Fruit fly (Drosophila melanogaster) whole organism, embryonic: ENCODE data around the gene Hrd3.

Experiments used
- CG10209 ChIP-seq: fragments of 200-800 bp; sonication (Bioruptor generic); optimal IDR thresholded peaks from 3 replicates; lab custom pipeline; 2017; ENCODE audit warnings: missing biosample characterization, mild to moderate bottlenecking, missing genetic modification characterization, missing genetic modification reagents
- CG10366 ChIP-seq: fragments of 200-800 bp; sonication (Bioruptor generic); IDR thresholded peaks from 2 replicates; pipeline ENCODE4 v1.3.6; 2022; ENCODE audit warnings: missing biosample characterization, missing genetic modification characterization
- CG11560 ChIP-seq: fragments of 200-800 bp; sonication (Bioruptor generic); IDR thresholded peaks from 3 replicates; pipeline ENCODE4 v1.3.6; 2022; ENCODE audit warnings: missing biosample characterization, missing genetic modification characterization
- CG11695 ChIP-seq: fragments of 200-800 bp; sonication (Bioruptor generic); IDR thresholded peaks from 3 replicates; pipeline ENCODE4 v1.3.6; 2022; ENCODE audit warnings: missing biosample characterization, missing genetic modification characterization
- CG12769 ChIP-seq: fragments of 200-800 bp; sonication (Bioruptor generic); optimal IDR thresholded peaks from 2 replicates; lab custom pipeline; 2019; ENCODE audit warnings: missing biosample characterization, mild to moderate bottlenecking, missing genetic modification characterization, moderate library complexity
- CG12942 ChIP-seq: fragments of 200-800 bp; sonication (Bioruptor generic); optimal IDR thresholded peaks from 3 replicates; lab custom pipeline; 2016; ENCODE audit warnings: missing biosample characterization, missing genetic modification characterization
- CG13287 ChIP-seq: fragments of 200-800 bp; sonication (Bioruptor generic); IDR thresholded peaks from 2 replicates; pipeline ENCODE4 v1.3.6; 2022; ENCODE audit warnings: missing biosample characterization, missing genetic modification characterization; ENCODE audit not compliant: partially characterized antibody
- CG13624 ChIP-seq: fragments of 200-800 bp; sonication (Bioruptor generic); optimal IDR thresholded peaks from 2 replicates; lab custom pipeline; 2016; ENCODE audit warnings: missing biosample characterization, missing genetic modification characterization
- CG14710 ChIP-seq: fragments of 200-800 bp; sonication (Bioruptor generic); optimal IDR thresholded peaks from 3 replicates; lab custom pipeline; 2019; ENCODE audit warnings: missing biosample characterization, mild to moderate bottlenecking, missing genetic modification characterization, moderate library complexity
- CG15479 ChIP-seq: fragments of 200-800 bp; sonication (Bioruptor generic); optimal IDR thresholded peaks from 3 replicates; lab custom pipeline; 2019; ENCODE audit warnings: missing biosample characterization, mild to moderate bottlenecking, missing genetic modification characterization, moderate library complexity
- CG1602 ChIP-seq: fragments of 200-800 bp; sonication (Bioruptor generic); optimal IDR thresholded peaks from 3 replicates; lab custom pipeline; 2016; ENCODE audit warnings: missing biosample characterization, missing genetic modification characterization
- CG2199 ChIP-seq: fragments of 200-800 bp; sonication (Bioruptor generic); IDR thresholded peaks from 3 replicates; pipeline ENCODE4 v1.3.6; 2022; ENCODE audit warnings: missing biosample characterization, missing genetic modification characterization
- CG3407 ChIP-seq: fragments of 200-800 bp; sonication (Bioruptor generic); optimal IDR thresholded peaks from 2 replicates; lab custom pipeline; 2018; ENCODE audit warnings: missing biosample characterization, mild to moderate bottlenecking, missing genetic modification characterization
- CG3726 ChIP-seq: fragments of 200-800 bp; sonication (Bioruptor generic); IDR thresholded peaks from 3 replicates; pipeline ENCODE4, ENCODE4 v1.3.6; 2022; ENCODE audit warnings: missing biosample characterization, missing genetic modification characterization
- CG42726 ChIP-seq: fragments of 200-800 bp; sonication (Bioruptor generic); IDR thresholded peaks from 2 replicates; pipeline ENCODE4 v1.3.6; 2022; ENCODE audit warnings: missing biosample characterization, missing genetic modification characterization; ENCODE audit not compliant: partially characterized antibody
- CG7928 ChIP-seq: fragments of 200-800 bp; sonication (Bioruptor generic); optimal IDR thresholded peaks from 2 replicates; lab custom pipeline; 2017; ENCODE audit warnings: missing biosample characterization, mild to moderate bottlenecking, missing genetic modification characterization
- CG8944 ChIP-seq: fragments of 200-800 bp; sonication (Bioruptor generic); optimal IDR thresholded peaks from 3 replicates; lab custom pipeline; 2016; ENCODE audit warnings: missing biosample characterization, missing genetic modification characterization
- CkIIα-i1 ChIP-seq: fragments of 200-800 bp; sonication (Bioruptor generic); IDR thresholded peaks from 2 replicates; pipeline ENCODE4 v1.3.6; 2022; ENCODE audit warnings: missing biosample characterization, missing genetic modification characterization
- Eip74EF ChIP-seq, 2 experiments: fragments of 200-800 bp in 1 of 2; fragments of >200 bp in 1 of 2; sonication (Bioruptor generic) in 1 of 2; optimal IDR thresholded peaks; 2 replicates each; lab custom pipeline; 2017 to 2019; ENCODE audit warnings: missing biosample characterization in 2 of 2, missing genetic modification characterization in 2 of 2, mild to moderate bottlenecking in 1 of 2, moderate library complexity in 1 of 2
- Ets65A ChIP-seq: fragments of 200-800 bp; sonication (Bioruptor generic); peaks from one replicate; lab custom pipeline; 2016; ENCODE audit warnings: missing biosample characterization, missing genetic modification characterization
- Hr78 ChIP-seq, 2 experiments: fragments of 200-800 bp in 1 of 2; fragments of >200 bp in 1 of 2; sonication (Bioruptor generic) in 1 of 2; optimal IDR thresholded peaks; 2 replicates each; lab custom pipeline; 2017 to 2019; ENCODE audit warnings: missing biosample characterization in 2 of 2, missing genetic modification characterization in 2 of 2, mild to moderate bottlenecking in 1 of 2, moderate library complexity in 1 of 2
- Lim3 ChIP-seq: fragments of 200-800 bp; sonication (Bioruptor generic); IDR thresholded peaks from 2 replicates; pipeline ENCODE4 v1.3.6; 2022; ENCODE audit warnings: missing biosample characterization, missing genetic modification characterization
- Oaz ChIP-seq: fragments of 200-800 bp; sonication (Bioruptor generic); IDR thresholded peaks from 2 replicates; pipeline ENCODE4 v1.3.6; 2022; ENCODE audit warnings: missing biosample characterization, missing genetic modification characterization
- Ravus ChIP-seq: fragments of 200-800 bp; sonication (Bioruptor generic); IDR thresholded peaks from 2 replicates; pipeline ENCODE4 v1.3.6; 2022; ENCODE audit warnings: missing biosample characterization, missing genetic modification characterization
- Sin3A ChIP-seq: fragments of >200 bp; optimal IDR thresholded peaks from 2 replicates; lab custom pipeline; 2018
- Usf ChIP-seq: fragments of 200-800 bp; sonication (Bioruptor generic); optimal IDR thresholded peaks from 2 replicates; lab custom pipeline; 2017; ENCODE audit warnings: missing genotype, missing biosample characterization, missing genetic modification characterization
- az2 ChIP-seq: fragments of 200-800 bp; sonication (Bioruptor generic); optimal IDR thresholded peaks from 3 replicates; lab custom pipeline; 2016; ENCODE audit warnings: missing biosample characterization, missing genetic modification characterization
- btn ChIP-seq: fragments of 200-800 bp; sonication (Bioruptor generic); optimal IDR thresholded peaks from 2 replicates; lab custom pipeline; 2016; ENCODE audit warnings: missing biosample characterization, missing genetic modification characterization
- croc ChIP-seq: fragments of 200-800 bp; sonication (Bioruptor generic); conservative IDR thresholded peaks from 3 replicates; pipeline ENCODE4 v1.3.6; 2022; ENCODE audit warnings: missing biosample characterization, missing genetic modification characterization
- crp ChIP-seq, 2 experiments: fragments of 200-800 bp; sonication (Bioruptor generic); optimal IDR thresholded peaks; 2 replicates in 1 of 2; 3 replicates in 1 of 2; lab custom pipeline; 2017; ENCODE audit warnings: missing biosample characterization in 2 of 2, missing genetic modification characterization in 2 of 2, mild to moderate bottlenecking in 1 of 2, moderate library complexity in 1 of 2
- cwo ChIP-seq: fragments of 200-800 bp; sonication (Bioruptor generic); optimal IDR thresholded peaks from 3 replicates; lab custom pipeline; 2017; ENCODE audit warnings: missing biosample characterization, missing genetic modification characterization, mild to moderate bottlenecking, moderate library complexity, missing genetic modification reagents
- fd96Cb ChIP-seq: fragments of 200-800 bp; sonication (Bioruptor generic); optimal IDR thresholded peaks from 2 replicates; lab custom pipeline; 2018; ENCODE audit warnings: missing biosample characterization, mild to moderate bottlenecking, missing genetic modification characterization, moderate library complexity
- ham ChIP-seq: fragments of 200-800 bp; sonication (Bioruptor generic); IDR thresholded peaks from 2 replicates; pipeline ENCODE4 v1.3.6; 2022; ENCODE audit warnings: missing biosample characterization, missing genetic modification characterization
- hbn ChIP-seq: fragments of 200-800 bp; sonication (Bioruptor generic); IDR thresholded peaks from 2 replicates; pipeline ENCODE4 v1.3.6; 2022; ENCODE audit warnings: missing biosample characterization, missing genetic modification characterization; ENCODE audit not compliant: partially characterized antibody
- lbe ChIP-seq: fragments of 200-800 bp; sonication (Bioruptor generic); optimal IDR thresholded peaks from 2 replicates; lab custom pipeline; 2016; ENCODE audit warnings: missing biosample characterization, mild to moderate bottlenecking, missing genetic modification characterization
- pnt ChIP-seq: fragments of 200-800 bp; sonication (Bioruptor generic); optimal IDR thresholded peaks from 3 replicates; lab custom pipeline; 2016; ENCODE audit warnings: missing biosample characterization, missing genetic modification characterization
- ranshi ChIP-seq: fragments of 200-800 bp; sonication (Bioruptor generic); IDR thresholded peaks from 2 replicates; pipeline ENCODE4 v1.3.6; 2022; ENCODE audit warnings: missing biosample characterization, missing genetic modification characterization
- ssp ChIP-seq: fragments of 200-800 bp; sonication (Bioruptor generic); IDR thresholded peaks from 2 replicates; pipeline ENCODE4 v1.3.6; 2022; ENCODE audit warnings: missing biosample characterization, missing genetic modification characterization
- vfl ChIP-seq: fragments of 200-800 bp; sonication (Bioruptor generic); optimal IDR thresholded peaks from 2 replicates; lab custom pipeline; 2016; ENCODE audit warnings: missing biosample characterization, missing genetic modification characterization
- zen ChIP-seq: fragments of 200-800 bp; sonication (Bioruptor generic); optimal IDR thresholded peaks from 3 replicates; lab custom pipeline; 2018; ENCODE audit warnings: missing biosample characterization, mild to moderate bottlenecking, missing genetic modification characterization, moderate library complexity

Hrd3 gene

DNA sequence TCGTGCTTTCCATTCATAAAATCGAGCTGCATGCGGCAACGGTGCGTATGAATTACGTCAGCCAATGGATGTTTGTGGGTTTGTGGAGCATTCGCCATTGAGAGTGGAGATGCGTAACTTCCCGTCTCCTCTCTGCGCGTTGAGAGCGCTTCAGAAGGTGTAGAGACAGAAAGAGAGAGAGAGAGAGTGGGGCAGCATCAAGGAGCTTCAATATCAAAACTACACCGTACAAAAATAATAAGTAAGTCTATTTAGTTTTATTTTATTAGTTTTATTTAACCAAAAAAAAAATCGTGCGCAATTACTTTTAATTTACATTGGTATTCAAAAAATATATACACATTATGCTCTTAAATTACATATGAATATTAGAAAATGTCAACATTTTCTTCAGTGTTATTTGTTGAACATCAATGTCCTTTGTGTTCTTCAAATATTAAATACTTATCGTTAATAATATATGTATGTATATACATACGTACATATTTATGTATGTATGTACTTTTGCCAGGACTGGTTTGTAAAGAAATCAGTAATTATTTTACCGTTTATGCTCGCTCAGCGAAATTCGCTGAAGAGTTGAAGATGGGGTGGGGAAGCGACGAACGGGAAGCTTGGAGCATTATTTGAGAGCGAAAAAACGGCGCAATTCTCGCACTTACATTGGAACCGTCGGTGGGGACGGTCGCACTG is 35.5 kb downstream of the Hrd3 start, which contains the start of gene CG10365 (continued):
- TF ChIP-seq CG3407 (GFP tag; lab: Kevin White, UChicago) (peak; percentile 54), CG3726 (GFP tag; lab: Robert Waterston, UW) (peak; percentile 66; the same call in 1 of the 3 replicates), pnt (GFP tag; lab: Kevin White, UChicago) (no peak), Usf (peak; percentile 25), lbe (GFP tag; lab: Kevin White, UChicago) (peak; percentile 3), Ets65A (GFP tag; lab: Kevin White, UChicago) (no peak), Lim3 (no peak), zen (tag; lab: Kevin White, UChicago) (peak; percentile 61), CG11560 (tag; lab: Robert Waterston, UW) (peak; percentile 51; the same call in 2 of the 3 replicates), CG8944 (GFP tag; lab: Kevin White, UChicago) (no peak), cwo (peak; percentile 90), CG10366 (peak; percentile 83), CG13624 (no peak), CG11695 (GFP tag; lab: Robert Waterston, UW) (peak; percentile 90), az2 (peak; percentile 81), crp (GFP tag; optimal IDR thresholded peaks at IDR 0.05; lab: Kevin White, UChicago) (peak in 1 of 2 experiments; percentile 46), croc (peak; percentile 72), ssp (GFP tag; lab: Robert Waterston, UW) (peak; percentile 65), hbn (GFP tag; lab: Robert Waterston, UW) (no peak), CG1602 (peak; percentile 75), CG42726 (GFP tag; lab: Robert Waterston, UW) (no peak), CG12942 (GFP tag; lab: Kevin White, UChicago) (peak; percentile 68), CG10209 (GFP tag; lab: Kevin White, UChicago) (peak; percentile 86), Oaz (peak; percentile 67), CG14710 (tag; lab: Kevin White, UChicago) (peak; percentile 67), Sin3A (lab: Kevin White, UChicago) (no peak), ham (GFP tag; lab: Robert Waterston, UW) (no peak), fd96Cb (tag; lab: Kevin White, UChicago) (peak; percentile 86), CkIIα-i1 (GFP tag; lab: Robert Waterston, UW) (no peak), CG15479 (GFP tag; lab: Kevin White, UChicago) (no peak), Hr78 (GFP tag; optimal IDR thresholded peaks at IDR 0.05; lab: Kevin White, UChicago) (peak in 1 of 2 experiments; percentile 33), btn (GFP tag; lab: Kevin White, UChicago) (no peak), CG12769 (tag; lab: Kevin White, UChicago) (peak; percentile 70), vfl (GFP tag; lab: Kevin White, UChicago) (no peak), Ravus (GFP tag; lab: Robert Waterston, UW) (peak; percentile 76), Eip74EF (GFP tag; optimal IDR thresholded peaks at IDR 0.05; lab: Kevin White, UChicago) (peak in 1 of 2 experiments; percentile 93), CG13287 (GFP tag; lab: Robert Waterston, UW) (no peak), ranshi (GFP tag; lab: Robert Waterston, UW) (peak; percentile 88), CG2199 (GFP tag; lab: Robert Waterston, UW) (no peak), CG7928 (GFP tag; lab: Kevin White, UChicago) (no peak)
